Fruit fly (Drosophila melanogaster) whole organism, prepupa: ENCODE measurements around the gene CG16965.
A peak's percentile ranks its signal among the peaks of the same experiment; 100 is the strongest.

ENCODE experiments used
- Blimp-1 ChIP-seq: fragments of 200-800 bp; sonication (Bioruptor generic); optimal IDR thresholded peaks from 3 replicates; lab custom pipeline; 2017; ENCODE audit warnings: missing biosample characterization, missing genetic modification characterization, mild to moderate bottlenecking, moderate library complexity, missing genetic modification reagents
- CG10631 ChIP-seq: fragments of 200-800 bp; sonication (Bioruptor generic); optimal IDR thresholded peaks from 2 replicates; lab custom pipeline; 2016; ENCODE audit warnings: missing biosample characterization, missing genetic modification characterization
- CG11762 ChIP-seq: fragments of 200-800 bp; sonication (Bioruptor generic); optimal IDR thresholded peaks from 3 replicates; lab custom pipeline; 2016; ENCODE audit warnings: missing biosample characterization, missing genetic modification characterization; ENCODE audit not compliant: insufficient read depth
- CG11902 ChIP-seq: fragments of 200-800 bp; sonication (Bioruptor generic); optimal IDR thresholded peaks from 3 replicates; lab custom pipeline; 2016; ENCODE audit warnings: missing biosample characterization, missing genetic modification characterization
- CG15336 ChIP-seq: fragments of 200-800 bp; sonication (Bioruptor generic); IDR thresholded peaks from 2 replicates; pipeline ENCODE4 v1.3.6; 2022; ENCODE audit warnings: missing biosample characterization, missing genetic modification characterization
- CG1621 ChIP-seq: fragments of 200-800 bp; sonication (Bioruptor generic); optimal IDR thresholded peaks from 3 replicates; lab custom pipeline; 2018; ENCODE audit warnings: missing biosample characterization, mild to moderate bottlenecking, missing genetic modification characterization
- CG16779 ChIP-seq: fragments of 200-800 bp; sonication (Bioruptor generic); optimal IDR thresholded peaks from 3 replicates; lab custom pipeline; 2017; ENCODE audit warnings: missing biosample characterization, mild to moderate bottlenecking, missing genetic modification characterization
- CG3032 ChIP-seq: fragments of 200-800 bp; optimal IDR thresholded peaks from 2 replicates; lab custom pipeline; 2019; ENCODE audit warnings: missing biosample characterization, mild to moderate bottlenecking, missing genetic modification characterization, moderate library complexity
- CG32006 ChIP-seq: fragments of 200-800 bp; sonication (Bioruptor generic); optimal IDR thresholded peaks from 3 replicates; lab custom pipeline; 2017; ENCODE audit warnings: missing biosample characterization, mild to moderate bottlenecking, missing genetic modification characterization
- CG3919 ChIP-seq: fragments of 200-800 bp; sonication (Bioruptor generic); optimal IDR thresholded peaks from 3 replicates; lab custom pipeline; 2016; ENCODE audit warnings: missing biosample characterization, missing genetic modification characterization
- CG4318 ChIP-seq: fragments of 200-800 bp; sonication (Bioruptor generic); optimal IDR thresholded peaks from 3 replicates; lab custom pipeline; 2017; ENCODE audit warnings: missing biosample characterization, mild to moderate bottlenecking, missing genetic modification characterization
- CG6163 ChIP-seq: fragments of 200-800 bp; sonication (Bioruptor generic); IDR thresholded peaks from 3 replicates; pipeline ENCODE4 v1.3.6; 2022; ENCODE audit warnings: missing biosample characterization, missing genetic modification characterization
- CG6276 ChIP-seq: fragments of 200-800 bp; sonication (Bioruptor generic); optimal IDR thresholded peaks from 2 replicates; lab custom pipeline; 2017; ENCODE audit warnings: missing biosample characterization, mild to moderate bottlenecking, missing genetic modification characterization
- CG6792 ChIP-seq: fragments of 200-800 bp; sonication (Bioruptor generic); optimal IDR thresholded peaks from 3 replicates; lab custom pipeline; 2016; ENCODE audit warnings: missing biosample characterization, missing genetic modification characterization
- CG6854 ChIP-seq: fragments of 200-800 bp; sonication (Bioruptor generic); optimal IDR thresholded peaks from 2 replicates; lab custom pipeline; 2017; ENCODE audit warnings: missing biosample characterization, mild to moderate bottlenecking, missing genetic modification characterization
- CG8319 ChIP-seq: fragments of 200-800 bp; sonication (Bioruptor generic); optimal IDR thresholded peaks from 3 replicates; lab custom pipeline; 2016; ENCODE audit warnings: missing biosample characterization, missing genetic modification characterization
- CG9139 ChIP-seq: fragments of 200-800 bp; sonication (Bioruptor generic); optimal IDR thresholded peaks from 3 replicates; lab custom pipeline; 2017; ENCODE audit warnings: missing biosample characterization, mild to moderate bottlenecking, missing genetic modification characterization
- Eip78C ChIP-seq: fragments of 200-800 bp; sonication (Bioruptor generic); peaks from one replicate; lab custom pipeline; 2016; ENCODE audit warnings: missing biosample characterization, missing genetic modification characterization
- Eip93F ChIP-seq: fragments of 200-800 bp; sonication (Bioruptor generic); optimal IDR thresholded peaks from 2 replicates; lab custom pipeline; 2016; ENCODE audit warnings: missing biosample characterization, mild to moderate bottlenecking, missing genetic modification characterization
- Ets21C ChIP-seq: fragments of 200-800 bp; sonication (Bioruptor generic); optimal IDR thresholded peaks from 3 replicates; lab custom pipeline; 2016; ENCODE audit warnings: missing biosample characterization, missing genetic modification characterization
- Ets96B ChIP-seq: fragments of 200-800 bp; optimal IDR thresholded peaks from 2 replicates; lab custom pipeline; 2019; ENCODE audit warnings: missing biosample characterization, mild to moderate bottlenecking, missing genetic modification characterization, moderate library complexity
- Gug ChIP-seq: fragments of 200-800 bp; sonication (Bioruptor generic); IDR thresholded peaks from 2 replicates; pipeline ENCODE4 v1.3.6; 2022; ENCODE audit warnings: missing biosample characterization, missing genetic modification characterization
- Hr38 ChIP-seq: sonication (Bioruptor generic); optimal IDR thresholded peaks from 2 replicates; lab custom pipeline; 2016; ENCODE audit warnings: missing biosample characterization, missing genetic modification characterization
- Hr39 ChIP-seq: fragments of 200-800 bp; sonication (Bioruptor generic); optimal IDR thresholded peaks from 2 replicates; lab custom pipeline; 2016; ENCODE audit warnings: missing biosample characterization, missing genetic modification characterization
- Hr4 ChIP-seq: fragments of 200-800 bp; sonication (Bioruptor generic); optimal IDR thresholded peaks from 3 replicates; lab custom pipeline; 2016; ENCODE audit warnings: missing biosample characterization, missing genetic modification characterization
- Lpt ChIP-seq: fragments of 200-800 bp; sonication (Bioruptor generic); optimal IDR thresholded peaks from 3 replicates; lab custom pipeline; 2016; ENCODE audit warnings: missing biosample characterization, missing genetic modification characterization
- Met ChIP-seq: fragments of 200-800 bp; sonication (Bioruptor generic); optimal IDR thresholded peaks from 3 replicates; lab custom pipeline; 2016; ENCODE audit warnings: missing biosample characterization, missing genetic modification characterization
- OdsH ChIP-seq: fragments of 200-800 bp; sonication (Bioruptor generic); optimal IDR thresholded peaks from 3 replicates; lab custom pipeline; 2016; ENCODE audit warnings: missing biosample characterization, missing genetic modification characterization
- Smox ChIP-seq: fragments of 200-800 bp; sonication (Bioruptor generic); optimal IDR thresholded peaks from 3 replicates; lab custom pipeline; 2016; ENCODE audit warnings: missing biosample characterization, missing genetic modification characterization
- Sox102F ChIP-seq: fragments of 200-800 bp; sonication (Bioruptor generic); optimal IDR thresholded peaks from 2 replicates; lab custom pipeline; 2016; ENCODE audit warnings: missing biosample characterization, mild to moderate bottlenecking, missing genetic modification characterization
- Sox14 ChIP-seq: fragments of 200-800 bp; sonication (Bioruptor generic); optimal IDR thresholded peaks from 3 replicates; lab custom pipeline; 2016; ENCODE audit warnings: missing biosample characterization, missing genetic modification characterization
- achi ChIP-seq: fragments of 200-800 bp; sonication (Bioruptor generic); optimal IDR thresholded peaks from 3 replicates; lab custom pipeline; 2016; ENCODE audit warnings: missing biosample characterization, missing genetic modification characterization
- acj6 ChIP-seq: fragments of 200-800 bp; sonication (Bioruptor generic); optimal IDR thresholded peaks from 3 replicates; lab custom pipeline; 2016; ENCODE audit warnings: missing biosample characterization, missing genetic modification characterization
- cyc ChIP-seq: fragments of 200-800 bp; sonication (Bioruptor generic); optimal IDR thresholded peaks from 3 replicates; lab custom pipeline; 2016; ENCODE audit warnings: missing biosample characterization, missing genetic modification characterization
- dac ChIP-seq: fragments of 200-800 bp; sonication (Bioruptor generic); optimal IDR thresholded peaks from 2 replicates; lab custom pipeline; 2017; ENCODE audit warnings: missing biosample characterization, mild to moderate bottlenecking, missing genetic modification characterization
- dsx ChIP-seq: fragments of 200-800 bp; optimal IDR thresholded peaks from 3 replicates; lab custom pipeline; 2019; ENCODE audit warnings: missing biosample characterization, mild to moderate bottlenecking, missing genetic modification characterization, moderate library complexity; ENCODE audit not compliant: poor library complexity, severe bottlenecking
- eg ChIP-seq: fragments of 200-800 bp; sonication (Bioruptor generic); IDR thresholded peaks from 3 replicates; pipeline ENCODE4 v1.3.6; 2022; ENCODE audit warnings: missing biosample characterization, missing genetic modification characterization
- esn ChIP-seq: fragments of 200-800 bp; sonication (Bioruptor generic); optimal IDR thresholded peaks from 2 replicates; lab custom pipeline; 2016; ENCODE audit warnings: missing biosample characterization, mild to moderate bottlenecking, missing genetic modification characterization, moderate library complexity
- fd59A ChIP-seq: fragments of 200-800 bp; sonication (Bioruptor generic); optimal IDR thresholded peaks from 2 replicates; lab custom pipeline; 2017; ENCODE audit warnings: missing biosample characterization, mild to moderate bottlenecking, missing genetic modification characterization, missing genetic modification reagents
- fd85E ChIP-seq: fragments of 200-800 bp; sonication (Bioruptor generic); optimal IDR thresholded peaks from 3 replicates; lab custom pipeline; 2016; ENCODE audit warnings: missing biosample characterization, missing genetic modification characterization
- lz ChIP-seq: fragments of 200-800 bp; sonication (Bioruptor generic); optimal IDR thresholded peaks from 3 replicates; lab custom pipeline; 2016; ENCODE audit warnings: missing biosample characterization, missing genetic modification characterization
- net ChIP-seq: fragments of 200-800 bp; sonication (Bioruptor generic); optimal IDR thresholded peaks from 3 replicates; lab custom pipeline; 2016; ENCODE audit warnings: missing biosample characterization, missing genetic modification characterization
- salr ChIP-seq, 2 experiments: fragments of 200-800 bp; sonication (Bioruptor generic); optimal IDR thresholded peaks; 3 replicates each; lab custom pipeline; 2016 to 2018; ENCODE audit warnings: missing biosample characterization in 2 of 2, missing genetic modification characterization in 2 of 2, mild to moderate bottlenecking in 1 of 2
- spab ChIP-seq: fragments of 200-800 bp; sonication (Bioruptor generic); optimal IDR thresholded peaks from 2 replicates; lab custom pipeline; 2017; ENCODE audit warnings: missing biosample characterization, mild to moderate bottlenecking, missing genetic modification characterization, missing genetic modification reagents
- ss ChIP-seq, 2 experiments: fragments of 200-800 bp; sonication (Bioruptor generic); optimal IDR thresholded peaks; 2 replicates in 1 of 2; 3 replicates in 1 of 2; lab custom pipeline; 2017 to 2018; ENCODE audit warnings: mild to moderate bottlenecking in 2 of 2, missing biosample characterization in 2 of 2, missing genetic modification characterization in 2 of 2, moderate library complexity in 1 of 2
- svp ChIP-seq: fragments of 200-800 bp; sonication (Bioruptor generic); peaks from one replicate; lab custom pipeline; 2016; ENCODE audit warnings: missing biosample characterization, missing genetic modification characterization
- vri ChIP-seq: fragments of 200-800 bp; sonication (Bioruptor generic); optimal IDR thresholded peaks from 3 replicates; lab custom pipeline; 2016; ENCODE audit warnings: missing biosample characterization, mild to moderate bottlenecking, missing genetic modification characterization

Gene CG16965

DNA sequence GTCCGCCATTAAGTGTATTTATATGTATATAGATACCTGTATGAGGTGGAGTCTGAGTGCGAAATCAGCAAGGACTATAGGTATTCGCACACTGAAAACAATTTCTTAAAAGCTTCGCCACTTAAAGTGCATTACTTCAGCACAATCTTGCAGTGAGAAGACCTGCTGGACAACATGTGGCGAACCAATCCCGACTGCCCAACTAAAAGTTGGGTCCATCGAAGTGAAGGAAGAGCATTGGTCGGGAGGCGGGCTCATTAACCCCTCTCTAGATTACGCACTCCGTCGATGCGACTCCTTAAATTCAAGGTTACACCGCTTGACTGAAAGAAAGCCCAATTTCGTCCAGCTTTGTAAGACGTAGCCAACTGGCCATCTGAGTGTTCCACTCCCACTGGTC is 31.9 kb downstream of the CG16965 start (continued):
- no peak for TF ChIP-seq CG16779 (tag; lab: Kevin White, UChicago)
- TF ChIP-seq vri (GFP tag; lab: Kevin White, UChicago), result no peak
- TF ChIP-seq fd85E, result no peak
- TF ChIP-seq Smox (GFP tag; lab: Kevin White, UChicago), result peak; percentile 40
- peak; percentile 32 for TF ChIP-seq CG1621 (tag; lab: Kevin White, UChicago)
- peak; percentile 48 for TF ChIP-seq CG10631 (GFP tag; lab: Kevin White, UChicago)
- no peak for TF ChIP-seq fd59A
- no peak for TF ChIP-seq Lpt (GFP tag; lab: Kevin White, UChicago)
- peak in 1 of 2 experiments; percentile 10 for TF ChIP-seq salr (GFP tag; optimal IDR thresholded peaks at IDR 0.05; lab: Kevin White, UChicago)
- no peak for TF ChIP-seq CG6276 (GFP tag; lab: Kevin White, UChicago)
- no peak for TF ChIP-seq Ets21C (GFP tag; lab: Kevin White, UChicago)
- no peak for TF ChIP-seq spab (GFP tag; lab: Kevin White, UChicago)
- no peak for TF ChIP-seq ss (GFP tag; optimal IDR thresholded peaks at IDR 0.05; lab: Kevin White, UChicago)
- TF ChIP-seq acj6 (GFP tag; lab: Kevin White, UChicago), result peak; percentile 54
- peak; percentile 27 for TF ChIP-seq lz
- no peak for TF ChIP-seq CG4318
- TF ChIP-seq Ets96B (tag; lab: Kevin White, UChicago), result peak; percentile 16
- no peak for TF ChIP-seq Gug (GFP tag; lab: Robert Waterston, UW)
- TF ChIP-seq OdsH, result peak; percentile 29
- no peak for TF ChIP-seq Hr38 (GFP tag; lab: Kevin White, UChicago)
- TF ChIP-seq CG11902 (GFP tag; lab: Kevin White, UChicago), result no peak
- peak; percentile 53 for TF ChIP-seq Hr39 (GFP tag; lab: Kevin White, UChicago)
- no peak for TF ChIP-seq CG9139 (GFP tag; lab: Kevin White, UChicago)

DNA sequence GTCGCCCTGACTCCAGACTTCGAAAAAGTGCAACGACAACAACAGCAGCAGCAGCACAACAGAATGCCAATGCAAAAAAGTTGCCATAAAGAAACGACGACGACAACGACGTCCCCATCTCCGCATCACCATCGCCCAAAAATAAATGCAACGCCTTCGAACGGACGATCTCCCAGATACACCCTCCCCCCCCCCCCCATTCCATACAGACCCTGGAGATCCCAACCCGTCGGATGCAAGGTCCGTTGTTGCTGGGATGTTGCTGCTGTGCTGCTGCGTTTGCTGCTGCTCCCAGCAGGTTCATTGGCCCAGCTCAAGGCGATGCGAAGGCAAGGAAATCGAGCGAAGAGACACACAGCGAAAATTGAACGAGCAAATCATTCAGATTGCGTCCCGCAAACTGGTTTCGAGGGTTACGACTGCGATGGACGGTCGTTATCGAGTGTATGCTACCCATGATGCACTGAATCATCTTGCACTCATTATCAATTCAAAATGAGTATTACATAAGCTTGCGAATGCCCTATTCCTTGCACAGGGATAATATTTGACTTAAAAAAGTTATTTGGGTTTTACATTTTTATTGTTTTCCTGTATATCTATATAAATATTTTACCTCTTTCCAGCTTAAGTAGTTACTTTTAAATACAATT is 32.5 kb downstream of the CG16965 start:
- TF ChIP-seq CG1621 (tag; lab: Kevin White, UChicago) (peak; percentile 72), svp (GFP tag; lab: Kevin White, UChicago) (peak; percentile 98), Met (GFP tag; lab: Kevin White, UChicago) (peak; percentile 69), Ets21C (GFP tag; lab: Kevin White, UChicago) (no peak), CG6792 (GFP tag; lab: Kevin White, UChicago) (peak; percentile 25), CG11762 (GFP tag; lab: Kevin White, UChicago) (no peak), esn (GFP tag; lab: Kevin White, UChicago) (no peak), CG9139 (GFP tag; lab: Kevin White, UChicago) (peak; percentile 80), Hr38 (GFP tag; lab: Kevin White, UChicago) (no peak), CG10631 (GFP tag; lab: Kevin White, UChicago) (peak; percentile 41), dac (GFP tag; lab: Kevin White, UChicago) (no peak), CG15336 (GFP tag; lab: Robert Waterston, UW) (no peak), CG32006 (GFP tag; lab: Kevin White, UChicago) (no peak), CG3032 (tag; lab: Kevin White, UChicago) (peak; percentile 18), CG8319 (GFP tag; lab: Kevin White, UChicago) (no peak), spab (GFP tag; lab: Kevin White, UChicago) (peak; percentile 62), CG3919 (GFP tag; lab: Kevin White, UChicago) (peak; percentile 71), lz (no peak), OdsH (no peak), achi (GFP tag; lab: Kevin White, UChicago) (no peak), dsx (GFP tag; lab: Kevin White, UChicago) (peak; percentile 98), ss (GFP tag; optimal IDR thresholded peaks at IDR 0.05; lab: Kevin White, UChicago) (peak; percentile 80 to 84), Sox14 (peak; percentile 45), eg (GFP tag; lab: Robert Waterston, UW) (0 out of 3 replicates have a peak, but pooled peaks have one; percentile 15), CG6163 (peak; percentile 65; the same call in 2 of the 3 replicates), Sox102F (GFP tag; lab: Kevin White, UChicago) (no peak), Hr4 (GFP tag; lab: Kevin White, UChicago) (no peak), Eip78C (peak; percentile 21), Hr39 (GFP tag; lab: Kevin White, UChicago) (no peak), cyc (GFP tag; lab: Kevin White, UChicago) (no peak), net (GFP tag; lab: Kevin White, UChicago) (no peak), fd85E (no peak), acj6 (GFP tag; lab: Kevin White, UChicago) (no peak), Blimp-1 (GFP tag; lab: Kevin White, UChicago) (peak; percentile 59), CG16779 (tag; lab: Kevin White, UChicago) (no peak), Gug (GFP tag; lab: Robert Waterston, UW) (no peak), CG6854 (GFP tag; lab: Kevin White, UChicago) (peak; percentile 81), Eip93F (GFP tag; lab: Kevin White, UChicago) (no peak), vri (GFP tag; lab: Kevin White, UChicago) (peak; percentile 95)
